Fruit fly (Drosophila melanogaster) Kc167 (cell line): ENCODE data around the gene Prp16.

Experiments used
- Sin3A ChIP-seq: fragments of >200 bp; optimal IDR thresholded peaks from 2 replicates; lab custom pipeline; 2018; ENCODE audit warnings: missing external identifiers
- h ChIP-seq: fragments of >200 bp; optimal IDR thresholded peaks from 3 replicates; lab custom pipeline; 2018; ENCODE audit warnings: missing external identifiers

dm6 chrX:14191918-14192317 is 9.2 kb upstream of the Prp16 start, which contains the start of gene CG13403:
- TF ChIP-seq h (lab: Kevin White, UChicago) (no peak), Sin3A (lab: Kevin White, UChicago) (no peak)
